Worm (Caenorhabditis elegans) whole organism, L3 larva: ENCODE results near the gene Y41G9A.5.

Source experiments
- R02D3.7 ChIP-seq: fragments of 150-350 bp; optimal IDR thresholded peaks from 2 replicates; lab custom pipeline; 2014; ENCODE audit warnings: missing biosample characterization, missing genetic modification characterization
- ceh-16 ChIP-seq: sonication (generic microtip); optimal IDR thresholded peaks from 2 replicates; lab custom pipeline; 2017; ENCODE audit warnings: missing biosample characterization, missing genetic modification characterization
- ceh-28 ChIP-seq: fragments of 150-350 bp; optimal IDR thresholded peaks from 2 replicates; lab custom pipeline; 2014; ENCODE audit warnings: missing biosample characterization, missing genetic modification reagents, missing genetic modification characterization
- ceh-82 ChIP-seq: fragments of 150-350 bp; optimal IDR thresholded peaks from 2 replicates; lab custom pipeline; 2014; ENCODE audit warnings: missing biosample characterization, missing genetic modification characterization
- ceh-9 ChIP-seq: sonication (generic microtip); optimal IDR thresholded peaks from 2 replicates; lab custom pipeline; 2018; ENCODE audit warnings: missing biosample characterization, missing genetic modification characterization
- daf-12 ChIP-seq: fragments of 150-350 bp; optimal IDR thresholded peaks from 2 replicates; lab custom pipeline; 2014; ENCODE audit warnings: missing biosample characterization, missing genetic modification reagents, missing genetic modification characterization
- egl-27 ChIP-seq: sonication (generic microtip); optimal IDR thresholded peaks from 4 replicates; lab custom pipeline; 2017; ENCODE audit warnings: missing biosample characterization, missing genetic modification reagents, missing genetic modification characterization
- egl-5 ChIP-seq: fragments of 150-350 bp; optimal IDR thresholded peaks from 2 replicates; lab custom pipeline; 2017; ENCODE audit warnings: missing biosample characterization, missing genetic modification reagents, missing genetic modification characterization, inconsistent platforms
- elt-1 ChIP-seq: fragments of 150-350 bp; optimal IDR thresholded peaks from 2 replicates; lab custom pipeline; 2014; ENCODE audit warnings: missing biosample characterization, missing genetic modification characterization
- elt-2 ChIP-seq: sonication (generic microtip); optimal IDR thresholded peaks from 2 replicates; lab custom pipeline; 2016; ENCODE audit warnings: missing genetic modification reagents, mild to moderate bottlenecking, missing genetic modification characterization, missing compliant biosample characterization
- elt-3 ChIP-seq, 3 experiments: fragments of 150-350 bp in 1 of 3; sonication (generic microtip) in 2 of 3; optimal IDR thresholded peaks; 2 replicates in 2 of 3; 4 replicates in 1 of 3; lab custom pipeline; 2014 to 2017; ENCODE audit warnings: missing biosample characterization in 3 of 3, missing genetic modification characterization in 3 of 3
- fkh-2 ChIP-seq: fragments of 150-350 bp; optimal IDR thresholded peaks from 2 replicates; lab custom pipeline; 2014; ENCODE audit warnings: missing biosample characterization, missing genetic modification reagents, missing genetic modification characterization
- fos-1 ChIP-seq: fragments of 150-350 bp; optimal IDR thresholded peaks from 2 replicates; lab custom pipeline; 2014; ENCODE audit warnings: missing biosample characterization, missing genetic modification characterization
- hmg-11 ChIP-seq: sonication (generic microtip); optimal IDR thresholded peaks from 2 replicates; lab custom pipeline; 2016; ENCODE audit warnings: missing genetic modification characterization, missing compliant biosample characterization
- lin-15B ChIP-seq: fragments of 150-350 bp; optimal IDR thresholded peaks from 2 replicates; lab custom pipeline; 2014; ENCODE audit warnings: missing biosample characterization, missing genetic modification characterization
- lin-39 ChIP-seq: fragments of 150-350 bp; optimal IDR thresholded peaks from 2 replicates; lab custom pipeline; 2018; ENCODE audit warnings: missing biosample characterization, missing genetic modification reagents, missing genetic modification characterization
- lsy-12 ChIP-seq: sonication (generic microtip); optimal IDR thresholded peaks from 2 replicates; lab custom pipeline; 2016; ENCODE audit warnings: mild to moderate bottlenecking, missing genetic modification characterization, missing compliant biosample characterization
- mml-1 ChIP-seq: fragments of 150-350 bp; sonication (generic microtip); optimal IDR thresholded peaks from 3 replicates; lab custom pipeline; 2014; ENCODE audit warnings: missing biosample characterization, missing genetic modification characterization
- nfya-1 ChIP-seq: sonication (generic microtip); optimal IDR thresholded peaks from 2 replicates; lab custom pipeline; 2017; ENCODE audit warnings: missing genetic modification characterization, mild to moderate bottlenecking, missing compliant biosample characterization, antibody characterized with exemption, moderate library complexity; ENCODE audit not compliant: insufficient read depth
- nhr-11 ChIP-seq: fragments of 150-350 bp; optimal IDR thresholded peaks from 2 replicates; lab custom pipeline; 2014; ENCODE audit warnings: missing biosample characterization, missing genetic modification characterization
- nhr-23 ChIP-seq: fragments of 150-350 bp; optimal IDR thresholded peaks from 2 replicates; lab custom pipeline; 2014; ENCODE audit warnings: missing biosample characterization, missing genetic modification reagents, missing genetic modification characterization
- nhr-237 ChIP-seq: fragments of 150-350 bp; optimal IDR thresholded peaks from 2 replicates; lab custom pipeline; 2014; ENCODE audit warnings: missing biosample characterization, missing genetic modification characterization
- nhr-25 ChIP-seq: sonication (generic microtip); optimal IDR thresholded peaks from 2 replicates; lab custom pipeline; 2017; ENCODE audit warnings: missing biosample characterization, missing genetic modification characterization
- nhr-43 ChIP-seq: sonication (generic microtip); optimal IDR thresholded peaks from 2 replicates; lab custom pipeline; 2016; ENCODE audit warnings: mild to moderate bottlenecking, missing genetic modification characterization, missing compliant biosample characterization; ENCODE audit not compliant: poor library complexity, severe bottlenecking
- nhr-67 ChIP-seq: fragments of 150-350 bp; optimal IDR thresholded peaks from 2 replicates; lab custom pipeline; 2014; ENCODE audit warnings: missing biosample characterization, missing genetic modification characterization
- nhr-76 ChIP-seq: fragments of 150-350 bp; sonication (generic microtip); optimal IDR thresholded peaks from 5 replicates; lab custom pipeline; 2014; ENCODE audit warnings: missing biosample characterization, missing genetic modification characterization
- pha-4 ChIP-seq: fragments of 150-350 bp; optimal IDR thresholded peaks from 2 replicates; lab custom pipeline; 2014; ENCODE audit warnings: missing biosample characterization, missing genetic modification reagents, missing genetic modification characterization
- pqm-1 ChIP-seq: fragments of 150-350 bp; optimal IDR thresholded peaks from 2 replicates; lab custom pipeline; 2017; ENCODE audit warnings: missing biosample characterization, missing genetic modification characterization, inconsistent platforms
- sea-2 ChIP-seq: fragments of 150-350 bp; sonication (generic microtip); optimal IDR thresholded peaks from 4 replicates; lab custom pipeline; 2014; ENCODE audit warnings: missing biosample characterization, missing genetic modification reagents, missing genetic modification characterization
- unc-39 ChIP-seq: sonication (generic microtip); optimal IDR thresholded peaks from 4 replicates; lab custom pipeline; 2017; ENCODE audit warnings: missing biosample characterization, missing genetic modification characterization
- unc-62 ChIP-seq: fragments of 150-350 bp; sonication (generic microtip); optimal IDR thresholded peaks from 4 replicates; lab custom pipeline; 2014; ENCODE audit warnings: missing biosample characterization, missing genetic modification reagents, missing genetic modification characterization
- ztf-11 ChIP-seq: fragments of 150-350 bp; optimal IDR thresholded peaks from 2 replicates; lab custom pipeline; 2014; ENCODE audit warnings: missing biosample characterization, missing genetic modification characterization

Gene Y41G9A.5

DNA sequence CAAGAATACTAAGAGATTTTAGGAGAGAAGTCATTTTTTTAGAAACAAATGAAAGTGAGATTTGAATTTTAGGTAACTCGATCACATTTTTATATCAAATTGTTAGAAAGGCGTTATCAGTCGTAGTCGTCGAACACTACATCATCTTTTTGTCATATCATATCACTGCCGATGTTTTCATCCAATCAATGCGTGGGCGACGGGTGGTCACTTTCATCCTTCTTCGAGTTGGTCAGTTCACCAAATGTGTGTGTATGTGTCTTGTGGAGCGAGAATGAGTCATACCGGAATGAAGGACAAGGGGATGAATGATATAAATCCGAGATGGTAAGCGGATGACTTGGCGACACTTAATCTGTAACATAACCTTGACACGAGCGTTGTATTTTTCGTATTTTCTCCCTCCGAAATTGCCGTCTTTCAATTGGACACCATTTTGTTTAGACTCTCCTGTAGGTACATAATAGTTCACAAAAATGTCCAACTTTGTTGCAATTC, at the start of gene Y41G9A.5, which contains the start of gene Y41G9A.10:
Gene Y41G9A.5, plus strand, starts transcription at position 160 of the 498 bp plus-strand sequence.
Gene Y41G9A.10, minus strand, starts transcription at position 51 of the 498 bp plus-strand sequence.
- TF ChIP-seq nhr-23 (tag; lab: Kevin White, UChicago) (peak; percentile 36), nhr-237 (tag; lab: Kevin White, UChicago) (no peak), nhr-25 (tag; lab: Kevin White, UChicago) (peak; percentile 19), fos-1 (tag; lab: Kevin White, UChicago) (no peak), ceh-16 (tag; lab: Kevin White, UChicago) (no peak), elt-3 (tag; optimal IDR thresholded peaks at IDR 0.05; lab: Kevin White, UChicago) (peak in 2 of 3 experiments; percentile 40 to 63), nhr-67 (tag; lab: Kevin White, UChicago) (no peak)

- TF ChIP-seq hmg-11 (tag; lab: Kevin White, UChicago) (peak; percentile 33), nhr-11 (tag; lab: Kevin White, UChicago) (no peak)
Observed at ce11 chrX:2898256-2898655, 48.2 kb upstream of the Y41G9A.5 start, which contains the start of gene F52B10.3. TSS of gene F52B10.3 (minus strand) at chrX:2898356.

ce11 chrX:2900897-2901496, 45.5 kb upstream of the Y41G9A.5 start:
- TF ChIP-seq ceh-82 (tag; lab: Kevin White, UChicago) (no peak), ceh-16 (tag; lab: Kevin White, UChicago) (no peak), hmg-11 (tag; lab: Kevin White, UChicago) (peak; percentile 32), pha-4 (peak; percentile 35), lin-39 (tag; lab: Kevin White, UChicago) (no peak)
- TF ChIP-seq, all 47 proteins: peak for 2

DNA sequence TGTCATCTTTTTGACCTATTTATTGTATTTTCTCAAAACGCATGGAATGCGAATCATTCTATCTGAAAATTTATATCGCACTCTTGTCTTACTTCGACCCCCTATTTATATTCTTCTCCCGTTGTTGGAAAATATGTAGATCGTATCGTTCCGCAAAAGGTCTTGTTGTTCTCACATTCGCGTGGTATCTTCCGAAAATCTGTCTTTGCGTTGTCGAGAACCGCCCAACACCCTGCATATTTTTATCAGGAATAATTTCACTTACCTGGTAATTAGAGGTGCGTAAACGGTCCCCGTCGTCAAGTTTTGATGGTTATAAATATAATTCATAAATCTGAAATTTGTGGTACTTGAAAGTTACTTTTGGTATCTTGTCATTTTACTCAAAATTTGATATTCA, 43.6 kb upstream of the Y41G9A.5 start:
- TF ChIP-seq nhr-43: no peak
- TF ChIP-seq lin-15B: no peak
- peak; percentile 47 for TF ChIP-seq elt-1 (tag; lab: Kevin White, UChicago)

DNA sequence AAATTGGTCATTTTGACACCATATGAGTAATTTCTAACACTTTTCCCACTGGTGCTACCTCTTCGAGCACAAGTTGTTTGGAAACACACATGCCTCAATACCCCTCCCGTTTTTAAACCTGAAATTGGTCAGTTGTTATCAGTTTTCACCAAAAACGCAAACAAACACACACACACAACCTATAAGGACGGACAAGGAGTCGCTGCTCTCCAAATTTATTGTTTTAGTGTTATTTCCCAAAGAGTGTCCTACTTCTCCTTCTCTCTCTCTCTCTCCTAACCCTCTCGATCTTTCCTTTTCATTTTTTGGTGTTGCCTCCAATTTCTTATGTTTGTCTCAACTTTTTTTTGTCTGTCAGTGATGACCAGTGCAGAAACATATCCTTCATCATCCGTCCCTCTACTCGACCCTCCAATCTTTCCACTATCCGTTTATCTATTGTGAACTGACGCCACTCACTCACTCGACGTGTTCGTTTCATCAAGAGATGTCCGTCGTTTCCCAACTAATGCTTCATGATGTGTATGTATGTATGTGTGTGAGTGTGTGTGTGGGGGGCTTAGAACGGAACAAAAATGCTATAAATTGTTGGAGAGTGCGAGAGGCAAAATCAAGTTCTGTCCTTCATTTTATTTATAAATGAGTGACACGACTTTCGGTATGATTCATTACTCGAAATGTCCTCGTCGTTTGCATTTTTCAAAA, 42.6 kb upstream of the Y41G9A.5 start:
- no peak for TF ChIP-seq ceh-9
- peak; percentile 20 for TF ChIP-seq mml-1 (tag; lab: Kevin White, UChicago)
- no peak for TF ChIP-seq lsy-12 (tag; lab: Kevin White, UChicago)
- no peak for TF ChIP-seq egl-27 (tag; lab: Kevin White, UChicago)
- TF ChIP-seq nfya-1: no peak
- TF ChIP-seq sea-2 (GFP tag; lab: Kevin White, UChicago): no peak
- no peak for TF ChIP-seq unc-39 (tag; lab: Kevin White, UChicago)
- TF ChIP-seq nhr-76 (tag; lab: Kevin White, UChicago): no peak
- TF ChIP-seq nhr-25 (tag; lab: Kevin White, UChicago): peak; percentile 72
- TF ChIP-seq unc-62: peak; percentile 83
- TF ChIP-seq egl-5 (tag; lab: Kevin White, UChicago): no peak
- no peak for TF ChIP-seq daf-12 (tag; lab: Kevin White, UChicago)
- TF ChIP-seq pqm-1 (tag; lab: Kevin White, UChicago): peak; percentile 35
- TF ChIP-seq ceh-28 (tag; lab: Kevin White, UChicago): no peak
- no peak for TF ChIP-seq hmg-11 (tag; lab: Kevin White, UChicago)
- TF ChIP-seq pha-4: peak; percentile 27
- TF ChIP-seq ztf-11 (tag; lab: Kevin White, UChicago): no peak
- no peak for TF ChIP-seq elt-3 (tag; optimal IDR thresholded peaks at IDR 0.05; lab: Kevin White, UChicago)
- TF ChIP-seq elt-2 (tag; lab: Kevin White, UChicago): peak; percentile 48
- TF ChIP-seq lin-15B: no peak
- TF ChIP-seq nhr-23 (tag; lab: Kevin White, UChicago): peak; percentile 10
- no peak for TF ChIP-seq R02D3.7
- TF ChIP-seq fkh-2 (tag; lab: Kevin White, UChicago): no peak
- no peak for TF ChIP-seq nhr-43
